Worm (Caenorhabditis elegans) whole organism, L2 larva: ENCODE results near the gene ZK688.11.

Experiments used
- C34F6.9 ChIP-seq: fragments of 150-350 bp; optimal IDR thresholded peaks from 2 replicates; lab custom pipeline; 2014; ENCODE audit warnings: missing biosample characterization, missing genetic modification characterization
- R02D3.7 ChIP-seq: fragments of 150-350 bp; optimal IDR thresholded peaks from 2 replicates; lab custom pipeline; 2014; ENCODE audit warnings: missing biosample characterization, missing genetic modification characterization
- Y55F3AM.14 ChIP-seq: fragments of 200-800 bp; sonication (Bioruptor generic); optimal IDR thresholded peaks from 2 replicates; lab custom pipeline; 2018; ENCODE audit warnings: mild to moderate bottlenecking, missing genetic modification characterization, missing compliant biosample characterization
- ZK546.5 ChIP-seq: sonication (generic microtip); optimal IDR thresholded peaks from 2 replicates; lab custom pipeline; 2017; ENCODE audit warnings: missing biosample characterization, missing genetic modification characterization
- alr-1 ChIP-seq: fragments of 150-350 bp; optimal IDR thresholded peaks from 2 replicates; lab custom pipeline; 2014; ENCODE audit warnings: missing biosample characterization, missing genetic modification characterization
- blmp-1 ChIP-seq: sonication (generic microtip); optimal IDR thresholded peaks from 2 replicates; lab custom pipeline; 2017; ENCODE audit warnings: missing genetic modification characterization, mild to moderate bottlenecking, missing compliant biosample characterization, antibody characterized with exemption, moderate library complexity; ENCODE audit not compliant: insufficient read depth
- ceh-16 ChIP-seq: fragments of 150-350 bp; optimal IDR thresholded peaks from 2 replicates; lab custom pipeline; 2014; ENCODE audit warnings: missing biosample characterization, missing genetic modification characterization
- crh-2 ChIP-seq: sonication (generic microtip); optimal IDR thresholded peaks from 2 replicates; lab custom pipeline; 2017; ENCODE audit warnings: missing biosample characterization, missing genetic modification characterization
- dmd-4 ChIP-seq: sonication (generic microtip); optimal IDR thresholded peaks from 2 replicates; lab custom pipeline; 2017; ENCODE audit warnings: missing biosample characterization, missing genetic modification characterization
- egl-27 ChIP-seq: sonication (generic microtip); optimal IDR thresholded peaks from 3 replicates; lab custom pipeline; 2017; ENCODE audit warnings: missing biosample characterization, missing genetic modification reagents, missing genetic modification characterization
- elt-1 ChIP-seq: fragments of 150-350 bp; optimal IDR thresholded peaks from 2 replicates; lab custom pipeline; 2014; ENCODE audit warnings: missing biosample characterization, missing genetic modification characterization
- elt-3 ChIP-seq: sonication (generic microtip); optimal IDR thresholded peaks from 2 replicates; lab custom pipeline; 2017; ENCODE audit warnings: missing biosample characterization, missing genetic modification characterization
- fos-1 ChIP-seq: fragments of 150-350 bp; optimal IDR thresholded peaks from 2 replicates; lab custom pipeline; 2014; ENCODE audit warnings: missing biosample characterization, missing genetic modification characterization
- gmeb-1 ChIP-seq: fragments of 150-350 bp; optimal IDR thresholded peaks from 2 replicates; lab custom pipeline; 2014; ENCODE audit warnings: missing biosample characterization, missing genetic modification characterization
- lin-11 ChIP-seq: fragments of 150-350 bp; sonication (generic microtip); optimal IDR thresholded peaks from 2 replicates; lab custom pipeline; 2014; ENCODE audit warnings: missing biosample characterization, missing genetic modification characterization, inconsistent platforms, mixed read lengths
- lin-13 ChIP-seq: fragments of 150-350 bp; optimal IDR thresholded peaks from 2 replicates; lab custom pipeline; 2014; ENCODE audit warnings: missing biosample characterization, missing genetic modification reagents, missing genetic modification characterization
- lin-39 ChIP-seq: fragments of 150-350 bp; optimal IDR thresholded peaks from 2 replicates; lab custom pipeline; 2014; ENCODE audit warnings: missing biosample characterization, missing genetic modification reagents, missing genetic modification characterization
- lsy-2 ChIP-seq, 2 experiments: fragments of 150-350 bp in 1 of 2; sonication (generic microtip) in 1 of 2; optimal IDR thresholded peaks; 2 replicates each; lab custom pipeline; 2014 to 2017; ENCODE audit warnings: missing biosample characterization in 2 of 2, missing genetic modification characterization in 2 of 2
- mab-5 ChIP-seq: fragments of 150-350 bp; optimal IDR thresholded peaks from 2 replicates; lab custom pipeline; 2014; ENCODE audit warnings: missing biosample characterization, missing genetic modification characterization
- mdl-1 ChIP-seq, 2 experiments: fragments of 150-350 bp in 1 of 2; sonication (generic microtip) in 1 of 2; optimal IDR thresholded peaks; 2 replicates each; lab custom pipeline; 2017; ENCODE audit warnings: missing biosample characterization in 2 of 2, missing genetic modification characterization in 2 of 2
- nhr-10 ChIP-seq: sonication (generic microtip); optimal IDR thresholded peaks from 2 replicates; lab custom pipeline; 2017; ENCODE audit warnings: missing biosample characterization, missing genetic modification characterization
- nhr-11 ChIP-seq: fragments of 150-350 bp; optimal IDR thresholded peaks from 2 replicates; lab custom pipeline; 2014; ENCODE audit warnings: missing biosample characterization, missing genetic modification characterization
- nhr-12 ChIP-seq: fragments of 150-350 bp; optimal IDR thresholded peaks from 2 replicates; lab custom pipeline; 2014; ENCODE audit warnings: missing biosample characterization, missing genetic modification characterization
- nhr-129 ChIP-seq: fragments of 150-350 bp; optimal IDR thresholded peaks from 2 replicates; lab custom pipeline; 2014; ENCODE audit warnings: missing biosample characterization, missing genetic modification characterization
- nhr-23 ChIP-seq: fragments of 150-350 bp; optimal IDR thresholded peaks from 2 replicates; lab custom pipeline; 2014; ENCODE audit warnings: missing biosample characterization, missing genetic modification reagents, missing genetic modification characterization
- nhr-237 ChIP-seq: fragments of 150-350 bp; optimal IDR thresholded peaks from 2 replicates; lab custom pipeline; 2014; ENCODE audit warnings: missing biosample characterization, missing genetic modification characterization
- nhr-25 ChIP-seq: fragments of 150-350 bp; sonication (generic microtip); optimal IDR thresholded peaks from 3 replicates; lab custom pipeline; 2014; ENCODE audit warnings: missing biosample characterization, missing genetic modification characterization
- skn-1 ChIP-seq: sonication (generic microtip); optimal IDR thresholded peaks from 2 replicates; lab custom pipeline; 2017; ENCODE audit warnings: missing biosample characterization, missing genetic modification characterization
- sma-9 ChIP-seq, 2 experiments: fragments of 150-350 bp in 1 of 2; sonication (generic microtip) in 1 of 2; optimal IDR thresholded peaks; 2 replicates each; lab custom pipeline; 2014 to 2016; ENCODE audit warnings: missing genetic modification characterization in 2 of 2, mild to moderate bottlenecking in 1 of 2, missing biosample characterization in 1 of 2, missing compliant biosample characterization in 1 of 2, missing genetic modification reagents in 1 of 2, moderate library complexity in 1 of 2
- snpc-4 ChIP-seq: fragments of 150-350 bp; optimal IDR thresholded peaks from 2 replicates; lab custom pipeline; 2014; ENCODE audit warnings: missing biosample characterization, missing genetic modification characterization
- unc-39 ChIP-seq: fragments of 150-350 bp; optimal IDR thresholded peaks from 2 replicates; lab custom pipeline; 2014; ENCODE audit warnings: missing biosample characterization, missing genetic modification characterization
- unc-55 ChIP-seq: fragments of 150-350 bp; sonication (generic microtip); optimal IDR thresholded peaks from 3 replicates; lab custom pipeline; 2014; ENCODE audit warnings: missing biosample characterization, missing genetic modification reagents, missing genetic modification characterization
- zag-1 ChIP-seq: fragments of 150-350 bp; optimal IDR thresholded peaks from 2 replicates; lab custom pipeline; 2014; ENCODE audit warnings: missing biosample characterization, missing genetic modification characterization
- ztf-11 ChIP-seq: sonication (generic microtip); optimal IDR thresholded peaks from 2 replicates; lab custom pipeline; 2017; ENCODE audit warnings: missing biosample characterization, missing genetic modification characterization

Gene ZK688.11

DNA sequence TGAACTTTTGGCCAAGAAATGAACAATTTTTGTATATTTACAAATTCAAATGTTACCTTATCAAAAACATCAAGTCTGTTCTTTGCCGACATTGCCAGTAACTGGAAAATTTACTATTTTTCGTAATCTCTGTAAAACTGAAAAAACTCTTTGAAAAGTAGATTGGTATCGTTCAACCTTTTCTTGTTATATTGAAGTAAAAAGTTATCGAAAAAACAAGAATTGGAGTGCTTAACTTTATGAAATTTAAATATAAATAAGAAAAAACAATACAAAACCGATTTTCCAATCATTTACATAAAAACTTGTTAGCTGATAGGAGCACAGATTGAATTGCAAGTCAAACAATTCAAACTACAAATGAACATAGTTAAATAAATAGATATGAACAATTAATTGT is at the start of gene ZK688.11:
TSS of gene ZK688.11 (minus strand) at position 101 of the 400 bp plus-strand sequence.
- TF ChIP-seq nhr-23 (no peak), lin-39 (tag; lab: Kevin White, UChicago) (no peak)

DNA sequence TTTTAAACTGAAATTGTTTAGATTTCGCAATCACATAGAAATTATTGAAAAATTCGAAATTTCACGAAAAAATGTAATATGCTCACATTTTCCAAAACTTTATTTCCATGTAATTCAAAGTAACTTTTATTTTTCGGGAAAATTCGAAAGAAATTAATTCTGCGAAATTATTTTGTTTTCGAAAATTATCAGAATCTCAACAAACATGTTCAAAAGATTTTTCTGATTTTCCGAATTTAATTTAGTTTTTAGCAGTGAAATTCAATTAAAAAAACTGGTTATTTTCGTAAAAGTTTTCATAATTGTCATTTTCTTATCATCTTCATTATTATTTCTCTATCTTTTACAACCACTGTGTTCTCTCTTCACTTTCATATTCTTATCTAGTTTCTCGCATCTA is 48.5 kb upstream of the ZK688.11 start, which contains the start of gene ran-2:
TSS of gene ran-2 (plus strand) at position 301 of the 400 bp plus-strand sequence.
- TF ChIP-seq lin-11, result no peak
- peak; percentile 6 for TF ChIP-seq blmp-1
- no peak for TF ChIP-seq mdl-1 (tag; optimal IDR thresholded peaks at IDR 0.05; lab: Kevin White, UChicago)
- TF ChIP-seq fos-1 (tag; lab: Kevin White, UChicago), result peak; percentile 34

DNA sequence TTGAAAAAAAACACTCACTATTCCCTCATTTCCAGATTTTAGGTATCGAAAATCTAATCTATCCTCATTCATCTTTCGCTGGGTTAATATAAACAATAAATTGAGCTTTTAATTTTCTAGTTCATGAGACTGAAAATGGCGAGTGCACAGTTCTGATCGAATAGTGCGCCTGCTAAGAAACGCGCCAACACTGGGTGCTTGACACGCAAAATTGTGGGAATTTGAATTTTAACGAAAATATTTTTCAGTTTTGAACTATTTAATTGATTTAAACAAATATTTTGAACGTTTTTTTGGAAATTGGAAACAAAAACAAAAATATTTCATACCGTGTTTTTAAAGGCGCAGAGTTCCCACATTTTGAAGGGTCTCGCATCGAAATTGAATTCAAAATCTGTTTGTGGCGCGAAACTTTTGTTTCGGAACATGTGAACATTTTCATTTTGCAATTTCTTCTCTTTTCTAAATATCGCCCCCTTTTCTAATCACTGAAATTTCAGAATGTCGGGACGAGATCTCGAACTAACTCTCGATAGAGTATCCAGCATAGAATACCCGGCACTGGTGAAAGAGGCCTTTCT is 43.9 kb upstream of the ZK688.11 start, which contains the start of the genes C29E4.13 and npp-15:
TSS of gene C29E4.13 (minus strand) at position 169 of the 581 bp plus-strand sequence.
TSS of gene npp-15 (plus strand) at position 495 of the 581 bp plus-strand sequence.
- peak; percentile 16 to 79 for TF ChIP-seq lsy-2 (tag; optimal IDR thresholded peaks at IDR 0.05; lab: Kevin White, UChicago)
- TF ChIP-seq ceh-16, result no peak
- no peak for TF ChIP-seq elt-3 (tag; lab: Kevin White, UChicago)
- no peak for TF ChIP-seq R02D3.7 (tag; lab: Kevin White, UChicago)
- peak; percentile 50 for TF ChIP-seq crh-2 (tag; lab: Kevin White, UChicago)
- TF ChIP-seq C34F6.9 (tag; lab: Kevin White, UChicago), result no peak
- peak; percentile 78 for TF ChIP-seq gmeb-1 (tag; lab: Kevin White, UChicago)
- no peak for TF ChIP-seq alr-1 (tag; lab: Kevin White, UChicago)
- TF ChIP-seq snpc-4 (tag; lab: Kevin White, UChicago), result no peak
- no peak for TF ChIP-seq elt-1 (tag; lab: Kevin White, UChicago)
- TF ChIP-seq unc-39 (tag; lab: Kevin White, UChicago), result no peak
- no peak for TF ChIP-seq mab-5 (tag; lab: Kevin White, UChicago)
- no peak for TF ChIP-seq zag-1 (tag; lab: Kevin White, UChicago)
- no peak for TF ChIP-seq nhr-237
- no peak for TF ChIP-seq lin-11
- no peak for TF ChIP-seq sma-9 (GFP tag; optimal IDR thresholded peaks at IDR 0.05; lab: Kevin White, UChicago)
- no peak for TF ChIP-seq sma-9 (tag; optimal IDR thresholded peaks at IDR 0.05; lab: Kevin White, UChicago)
- no peak for TF ChIP-seq mdl-1 (tag; optimal IDR thresholded peaks at IDR 0.05; lab: Kevin White, UChicago)
- no peak for TF ChIP-seq egl-27 (tag; lab: Kevin White, UChicago)
- TF ChIP-seq unc-55 (GFP tag; lab: Kevin White, UChicago), result peak; percentile 65
- no peak for TF ChIP-seq ZK546.5 (tag; lab: Kevin White, UChicago)
- peak; percentile 62 for TF ChIP-seq nhr-25 (tag; lab: Kevin White, UChicago)
- TF ChIP-seq nhr-129 (tag; lab: Kevin White, UChicago), result peak; percentile 39

DNA sequence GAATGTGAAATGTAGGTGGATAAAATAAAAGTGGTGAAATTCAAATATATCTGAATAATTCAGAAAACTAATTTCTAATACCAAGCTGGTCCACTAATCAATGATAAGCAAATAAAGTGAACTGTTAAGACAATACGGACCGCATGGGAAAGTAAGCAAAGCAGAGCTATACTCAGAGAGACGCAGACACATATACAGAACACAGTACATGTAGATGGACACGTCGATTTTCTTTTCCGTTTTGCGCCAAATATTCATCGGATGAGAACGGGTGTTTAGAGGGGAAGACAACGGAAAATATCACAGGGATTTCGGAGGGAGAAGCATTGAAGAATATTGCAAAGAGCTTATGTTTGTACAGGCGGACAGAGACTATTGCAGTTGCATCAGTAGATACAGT is 41.2 kb upstream of the ZK688.11 start:
- no peak for TF ChIP-seq mdl-1 (tag; optimal IDR thresholded peaks at IDR 0.05; lab: Kevin White, UChicago)
- no peak for TF ChIP-seq nhr-11 (tag; lab: Kevin White, UChicago)
- no peak for TF ChIP-seq fos-1 (tag; lab: Kevin White, UChicago)
- no peak for TF ChIP-seq unc-39 (tag; lab: Kevin White, UChicago)
- TF ChIP-seq zag-1 (tag; lab: Kevin White, UChicago), result no peak
- no peak for TF ChIP-seq Y55F3AM.14 (GFP tag; lab: Kevin White, UChicago)
- no peak for TF ChIP-seq sma-9 (GFP tag; optimal IDR thresholded peaks at IDR 0.05; lab: Kevin White, UChicago)
- TF ChIP-seq sma-9 (tag; optimal IDR thresholded peaks at IDR 0.05; lab: Kevin White, UChicago), result no peak
- no peak for TF ChIP-seq nhr-10 (tag; lab: Kevin White, UChicago)
- no peak for TF ChIP-seq ztf-11
- no peak for TF ChIP-seq nhr-25 (tag; lab: Kevin White, UChicago)
- TF ChIP-seq lin-13 (GFP tag; lab: Kevin White, UChicago), result no peak
- TF ChIP-seq nhr-12, result no peak
- TF ChIP-seq nhr-129 (tag; lab: Kevin White, UChicago), result no peak
- TF ChIP-seq dmd-4, result no peak
- TF ChIP-seq skn-1, result no peak
- no peak for TF ChIP-seq nhr-237
